Fruit fly (Drosophila melanogaster) whole organism, embryonic: ENCODE results near the gene Orco.

Experiments used
- B-H2 ChIP-seq: fragments of 200-800 bp; sonication (Bioruptor generic); optimal IDR thresholded peaks from 2 replicates; lab custom pipeline; 2018; ENCODE audit warnings: missing biosample characterization, mild to moderate bottlenecking, missing genetic modification characterization
- BtbVII ChIP-seq: fragments of 200-800 bp; sonication (Bioruptor generic); optimal IDR thresholded peaks from 3 replicates; lab custom pipeline; 2017; ENCODE audit warnings: missing biosample characterization, mild to moderate bottlenecking, missing genetic modification characterization
- CG10462 ChIP-seq: fragments of 200-800 bp; sonication (Bioruptor generic); optimal IDR thresholded peaks from 2 replicates; lab custom pipeline; 2016; ENCODE audit warnings: missing biosample characterization, missing genetic modification characterization
- CG10543 ChIP-seq: fragments of 200-800 bp; sonication (Bioruptor generic); optimal IDR thresholded peaks from 3 replicates; lab custom pipeline; 2017; ENCODE audit warnings: missing biosample characterization, mild to moderate bottlenecking, missing genetic modification characterization, moderate library complexity
- CG11456 ChIP-seq: fragments of 200-800 bp; sonication (Bioruptor generic); IDR thresholded peaks from 3 replicates; pipeline ENCODE4 v1.3.6; 2022; ENCODE audit warnings: missing biosample characterization, missing genetic modification characterization
- CG11696 ChIP-seq: fragments of 200-800 bp; sonication (Bioruptor generic); IDR thresholded peaks from 2 replicates; pipeline ENCODE4 v1.3.6; 2022; ENCODE audit warnings: missing biosample characterization, missing genetic modification characterization
- CG12071 ChIP-seq: fragments of 200-800 bp; sonication (Bioruptor generic); optimal IDR thresholded peaks from 3 replicates; lab custom pipeline; 2018; ENCODE audit warnings: missing biosample characterization, mild to moderate bottlenecking, missing genetic modification characterization
- CG14441 ChIP-seq: fragments of 200-800 bp; sonication (Bioruptor generic); IDR thresholded peaks from 2 replicates; pipeline ENCODE4 v1.3.6; 2022; ENCODE audit warnings: missing biosample characterization, missing genetic modification characterization
- CG15514 ChIP-seq: fragments of 200-800 bp; sonication (Bioruptor generic); optimal IDR thresholded peaks from 3 replicates; lab custom pipeline; 2017; ENCODE audit warnings: missing biosample characterization, missing genetic modification characterization, mild to moderate bottlenecking, moderate library complexity, missing genetic modification reagents
- CG17328 ChIP-seq: fragments of 200-800 bp; sonication (Bioruptor generic); IDR thresholded peaks from 2 replicates; pipeline ENCODE4 v1.3.6; 2022; ENCODE audit warnings: missing biosample characterization, missing genetic modification characterization
- CG17359 ChIP-seq: fragments of 200-800 bp; sonication (Bioruptor generic); optimal IDR thresholded peaks from 3 replicates; lab custom pipeline; 2018; ENCODE audit warnings: missing biosample characterization, mild to moderate bottlenecking, missing genetic modification characterization, moderate library complexity
- CG17361 ChIP-seq: fragments of 200-800 bp; sonication (Bioruptor generic); IDR thresholded peaks from 3 replicates; pipeline ENCODE4 v1.3.6; 2022; ENCODE audit warnings: missing biosample characterization, missing genetic modification characterization
- CG2116 ChIP-seq: fragments of 200-800 bp; sonication (Bioruptor generic); optimal IDR thresholded peaks from 3 replicates; lab custom pipeline; 2018; ENCODE audit warnings: missing biosample characterization, mild to moderate bottlenecking, missing genetic modification characterization
- CG34224 ChIP-seq: fragments of 200-800 bp; sonication (Bioruptor generic); IDR thresholded peaks from 3 replicates; pipeline ENCODE4 v1.3.6; 2022; ENCODE audit warnings: missing biosample characterization, missing genetic modification characterization; ENCODE audit not compliant: partially characterized antibody
- CG8478 ChIP-seq: fragments of >200 bp; optimal IDR thresholded peaks from 2 replicates; lab custom pipeline; 2018
- CG9932 ChIP-seq: fragments of 200-800 bp; sonication (Bioruptor generic); IDR thresholded peaks from 2 replicates; pipeline ENCODE4 v1.3.6; 2022; ENCODE audit warnings: missing biosample characterization, missing genetic modification characterization
- D19B ChIP-seq: fragments of 200-800 bp; sonication (Bioruptor generic); optimal IDR thresholded peaks from 2 replicates; lab custom pipeline; 2017; ENCODE audit warnings: missing biosample characterization, mild to moderate bottlenecking, missing genetic modification characterization
- Dbx ChIP-seq: fragments of 200-800 bp; sonication (Bioruptor generic); IDR thresholded peaks from 3 replicates; pipeline ENCODE4 v1.3.6; 2022; ENCODE audit warnings: missing biosample characterization, missing genetic modification characterization
- Dek ChIP-seq: fragments of 200-800 bp; sonication (Bioruptor generic); optimal IDR thresholded peaks from 3 replicates; lab custom pipeline; 2019; ENCODE audit warnings: missing biosample characterization, mild to moderate bottlenecking, missing genetic modification characterization, moderate library complexity
- Dll ChIP-seq: fragments of 200-800 bp; sonication (Bioruptor generic); IDR thresholded peaks from 4 replicates; pipeline ENCODE4 v1.3.6; 2022; ENCODE audit warnings: missing biosample characterization, missing genetic modification characterization; ENCODE audit not compliant: partially characterized antibody
- Dref ChIP-seq: fragments of 200-800 bp; sonication (Bioruptor generic); IDR thresholded peaks from 2 replicates; pipeline ENCODE4 v1.3.6; 2022; ENCODE audit warnings: missing biosample characterization, missing genetic modification characterization
- Fer1 ChIP-seq: fragments of 200-800 bp; sonication (Bioruptor generic); optimal IDR thresholded peaks from 2 replicates; lab custom pipeline; 2017; ENCODE audit warnings: missing biosample characterization, mild to moderate bottlenecking, missing genetic modification characterization
- HLHmδ ChIP-seq: fragments of 200-800 bp; sonication (Bioruptor generic); optimal IDR thresholded peaks from 2 replicates; lab custom pipeline; 2018; ENCODE audit warnings: missing biosample characterization, mild to moderate bottlenecking, missing genetic modification characterization, moderate library complexity
- Hey ChIP-seq: fragments of 200-800 bp; sonication (Bioruptor generic); optimal IDR thresholded peaks from 3 replicates; lab custom pipeline; 2018; ENCODE audit warnings: missing biosample characterization, mild to moderate bottlenecking, missing genetic modification characterization
- Hmr ChIP-seq: fragments of 200-800 bp; sonication (Bioruptor generic); optimal IDR thresholded peaks from 3 replicates; lab custom pipeline; 2017; ENCODE audit warnings: mild to moderate bottlenecking, missing biosample characterization, missing genetic modification reagents, missing genetic modification characterization
- Hr39 ChIP-seq: fragments of >200 bp; optimal IDR thresholded peaks from 2 replicates; lab custom pipeline; 2017
- Jarid2 ChIP-seq: fragments of 200-800 bp; sonication (Bioruptor generic); optimal IDR thresholded peaks from 3 replicates; lab custom pipeline; 2017; ENCODE audit warnings: mild to moderate bottlenecking, missing biosample characterization, missing genetic modification reagents, missing genetic modification characterization
- MTF-1 ChIP-seq: fragments of 200-800 bp; sonication (Bioruptor generic); optimal IDR thresholded peaks from 2 replicates; lab custom pipeline; 2018; ENCODE audit warnings: missing biosample characterization, mild to moderate bottlenecking, missing genetic modification characterization, borderline replicate concordance
- Myb ChIP-seq: fragments of 200-800 bp; sonication (Bioruptor generic); optimal IDR thresholded peaks from 2 replicates; lab custom pipeline; 2016; ENCODE audit warnings: missing biosample characterization, missing genetic modification characterization
- Optix ChIP-seq: fragments of 200-800 bp; sonication (Bioruptor generic); IDR thresholded peaks from 3 replicates; pipeline ENCODE4 v1.3.6; 2022; ENCODE audit warnings: missing biosample characterization, missing genetic modification characterization
- PHDP ChIP-seq: fragments of 200-800 bp; sonication (Bioruptor generic); optimal IDR thresholded peaks from 3 replicates; lab custom pipeline; 2018; ENCODE audit warnings: missing biosample characterization, mild to moderate bottlenecking, missing genetic modification characterization, moderate library complexity
- Ravus ChIP-seq: fragments of 200-800 bp; sonication (Bioruptor generic); IDR thresholded peaks from 2 replicates; pipeline ENCODE4 v1.3.6; 2022; ENCODE audit warnings: missing biosample characterization, missing genetic modification characterization
- Sin3A ChIP-seq: fragments of >200 bp; optimal IDR thresholded peaks from 2 replicates; lab custom pipeline; 2018
- Sry-β ChIP-seq: fragments of 200-800 bp; sonication (Bioruptor generic); optimal IDR thresholded peaks from 2 replicates; lab custom pipeline; 2018; ENCODE audit warnings: missing biosample characterization, mild to moderate bottlenecking, missing genetic modification characterization, moderate library complexity
- ac ChIP-seq: fragments of 200-800 bp; sonication (Bioruptor generic); optimal IDR thresholded peaks from 3 replicates; lab custom pipeline; 2017; ENCODE audit warnings: missing biosample characterization, mild to moderate bottlenecking, missing genetic modification characterization
- bab2 ChIP-seq: fragments of 200-800 bp; sonication (Bioruptor generic); optimal IDR thresholded peaks from 2 replicates; lab custom pipeline; 2016; ENCODE audit warnings: missing biosample characterization, missing genetic modification characterization
- cas ChIP-seq: fragments of 200-800 bp; sonication (Bioruptor generic); IDR thresholded peaks from 2 replicates; pipeline ENCODE4 v1.3.6; 2022; ENCODE audit warnings: missing biosample characterization, missing genetic modification characterization
- chm ChIP-seq: fragments of 200-800 bp; sonication (Bioruptor generic); IDR thresholded peaks from 2 replicates; pipeline ENCODE4 v1.3.6; 2022; ENCODE audit warnings: missing biosample characterization, missing genetic modification characterization
- ci ChIP-seq: fragments of 200-800 bp; sonication (Bioruptor generic); IDR thresholded peaks from 3 replicates; pipeline ENCODE4 v1.3.6; 2022; ENCODE audit warnings: missing biosample characterization, missing genetic modification characterization
- da ChIP-seq: fragments of 200-800 bp; sonication (Bioruptor generic); optimal IDR thresholded peaks from 2 replicates; lab custom pipeline; 2016; ENCODE audit warnings: missing biosample characterization, missing genetic modification characterization
- dimm ChIP-seq: fragments of 200-800 bp; sonication (Bioruptor generic); IDR thresholded peaks from 2 replicates; pipeline ENCODE4 v1.3.6; 2022; ENCODE audit warnings: missing biosample characterization, missing genetic modification characterization
- dm ChIP-seq: fragments of 200-800 bp; sonication (Bioruptor generic); optimal IDR thresholded peaks from 3 replicates; lab custom pipeline; 2016; ENCODE audit warnings: missing biosample characterization, missing genetic modification characterization
- fd96Cb ChIP-seq: fragments of 200-800 bp; sonication (Bioruptor generic); optimal IDR thresholded peaks from 2 replicates; lab custom pipeline; 2018; ENCODE audit warnings: missing biosample characterization, mild to moderate bottlenecking, missing genetic modification characterization, moderate library complexity
- gce ChIP-seq: fragments of 200-800 bp; sonication (Bioruptor generic); IDR thresholded peaks from 3 replicates; pipeline ENCODE4 v1.3.6; 2022; ENCODE audit warnings: missing biosample characterization, missing genetic modification characterization
- lab ChIP-seq: fragments of 200-800 bp; sonication (Bioruptor generic); optimal IDR thresholded peaks from 3 replicates; lab custom pipeline; 2017; ENCODE audit warnings: missing biosample characterization, missing genetic modification characterization, mild to moderate bottlenecking, moderate library complexity, missing genetic modification reagents
- pzg ChIP-seq: fragments of 200-800 bp; sonication (Bioruptor generic); optimal IDR thresholded peaks from 3 replicates; lab custom pipeline; 2018; ENCODE audit warnings: missing biosample characterization, mild to moderate bottlenecking, missing genetic modification characterization, moderate library complexity
- stc ChIP-seq: fragments of 200-800 bp; sonication (Bioruptor generic); IDR thresholded peaks from 2 replicates; pipeline ENCODE4 v1.3.6; 2022; ENCODE audit warnings: missing biosample characterization, missing genetic modification characterization
- vvl ChIP-seq: fragments of 200-800 bp; sonication (Bioruptor generic); IDR thresholded peaks from 2 replicates; pipeline ENCODE4 v1.3.6; 2022; ENCODE audit warnings: missing biosample characterization, missing genetic modification characterization

The Orco gene

dm6 chr3R:5367512-5368169 is 44.6 kb downstream of the Orco start (continued):
- no peak for TF ChIP-seq Optix
- peak; percentile 61 for TF ChIP-seq lab (GFP tag; lab: Kevin White, UChicago)
- TF ChIP-seq cas (GFP tag; lab: Robert Waterston, UW), result 0 out of 2 replicates have a peak, but pooled peaks have one; percentile 7
- TF ChIP-seq HLHmδ, result peak; percentile 86
- no peak for TF ChIP-seq CG11696 (GFP tag; lab: Robert Waterston, UW)
- TF ChIP-seq PHDP (tag; lab: Kevin White, UChicago), result no peak
- TF ChIP-seq chm (GFP tag; lab: Robert Waterston, UW), result peak; percentile 66
- no peak for TF ChIP-seq Sin3A
- no peak for TF ChIP-seq dm
- peak; percentile 12; the same call in 1 of the 2 replicates for TF ChIP-seq vvl (GFP tag; lab: Robert Waterston, UW)
- peak; percentile 31; the same call in 1 of the 2 replicates for TF ChIP-seq CG14441 (GFP tag; lab: Robert Waterston, UW)
- TF ChIP-seq stc (GFP tag; lab: Robert Waterston, UW), result no peak; the same call in 1 of the 2 replicates
- no peak for TF ChIP-seq CG2116
- TF ChIP-seq CG10543 (GFP tag; lab: Kevin White, UChicago), result peak; percentile 90
- no peak for TF ChIP-seq da (GFP tag; lab: Kevin White, UChicago)
- TF ChIP-seq BtbVII, result no peak
- TF ChIP-seq CG10462 (GFP tag; lab: Kevin White, UChicago), result no peak
- TF ChIP-seq CG12071 (GFP tag; lab: Kevin White, UChicago), result peak; percentile 36
- TF ChIP-seq CG15514, result peak; percentile 49
- TF ChIP-seq Myb (GFP tag; lab: Kevin White, UChicago), result no peak
- TF ChIP-seq gce (GFP tag; lab: Robert Waterston, UW), result 0 out of 3 replicates have a peak, but pooled peaks have one; percentile 33
- TF ChIP-seq bab2, result no peak
- no peak for TF ChIP-seq CG8478 (lab: Kevin White, UChicago)
- no peak for TF ChIP-seq Ravus
- TF ChIP-seq CG17328 (GFP tag; lab: Robert Waterston, UW), result 0 out of 2 replicates have a peak, but pooled peaks have one; percentile 27
- TF ChIP-seq Dref (GFP tag; lab: Robert Waterston, UW), result peak; percentile 35; the same call in 1 of the 2 replicates
- TF ChIP-seq Hey (tag; lab: Kevin White, UChicago), result peak; percentile 55
- TF ChIP-seq Sry-β (GFP tag; lab: Kevin White, UChicago), result no peak
- TF ChIP-seq MTF-1, result peak; percentile 28
- peak; percentile 81 for TF ChIP-seq ac (GFP tag; lab: Kevin White, UChicago)
- TF ChIP-seq B-H2 (GFP tag; lab: Kevin White, UChicago), result peak; percentile 10
- no peak for TF ChIP-seq D19B (GFP tag; lab: Kevin White, UChicago)
- peak; percentile 18; the same call in 1 of the 4 replicates for TF ChIP-seq Dll (GFP tag; lab: Robert Waterston, UW)
- TF ChIP-seq ci (GFP tag; lab: Robert Waterston, UW), result no peak
- peak; percentile 48; the same call in 1 of the 3 replicates for TF ChIP-seq Dbx (GFP tag; lab: Robert Waterston, UW)
- peak; percentile 3 for TF ChIP-seq pzg
- TF ChIP-seq fd96Cb (tag; lab: Kevin White, UChicago), result no peak
- TF ChIP-seq Fer1 (GFP tag; lab: Kevin White, UChicago), result peak; percentile 58
- no peak for TF ChIP-seq CG17359 (tag; lab: Kevin White, UChicago)
- TF ChIP-seq dimm, result no peak
- TF ChIP-seq Hmr (GFP tag; lab: Kevin White, UChicago), result peak; percentile 44
- TF ChIP-seq Hr39 (lab: Kevin White, UChicago), result no peak
- TF ChIP-seq Jarid2 (GFP tag; lab: Kevin White, UChicago), result no peak
- 0 out of 2 replicates have a peak, but pooled peaks have one; percentile 7 for TF ChIP-seq CG9932 (GFP tag; lab: Robert Waterston, UW)
- TF ChIP-seq CG17361 (GFP tag; lab: Robert Waterston, UW), result no peak; the same call in 2 of the 3 replicates
- peak; percentile 51; the same call in 1 of the 3 replicates for TF ChIP-seq CG11456 (GFP tag; lab: Robert Waterston, UW)
- TF ChIP-seq CG34224 (GFP tag; lab: Robert Waterston, UW), result peak; percentile 37; the same call in 2 of the 3 replicates
- TF ChIP-seq Dek, result no peak
